Worm (Caenorhabditis elegans): ENCODE results near the gene rimb-1.

rimb-1 gene

ce11 chrIII:1743081-1743480 is 45.1 kb upstream of the rimb-1 start (continued):
- TF ChIP-seq nhr-27 (tag; optimal IDR thresholded peaks at IDR 0.05) (no peak), tbx-9 (tag; optimal IDR thresholded peaks at IDR 0.05; ENCODE audit: borderline replicate concordance) (no peak), ets-4 (GFP tag; optimal IDR thresholded peaks at IDR 0.05) (no peak), mel-28 (tag; optimal IDR thresholded peaks at IDR 0.05; ENCODE audit: borderline replicate concordance) (no peak), zim-3 (tag; optimal IDR thresholded peaks at IDR 0.05) (no peak), let-607 (tag; optimal IDR thresholded peaks at IDR 0.05) (no peak), ztf-6 (GFP tag; IDR thresholded peaks at IDR 0.05) (no peak), him-1 (tag; optimal IDR thresholded peaks at IDR 0.05) (no peak), cebp-2 (GFP tag; IDR thresholded peaks at IDR 0.05) (no peak), B0261.1 (tag; optimal IDR thresholded peaks at IDR 0.05) (peak; percentile 68), hrde-1 (tag; optimal IDR thresholded peaks at IDR 0.05; ENCODE audit: borderline replicate concordance) (no peak), Y67H2A.10 (GFP tag; conservative IDR thresholded peaks at IDR 0.05) (no peak), egrh-3 (GFP tag; IDR thresholded peaks at IDR 0.05) (no peak), B0035.1 (tag; optimal IDR thresholded peaks at IDR 0.05) (no peak), F37B4.10 (GFP tag; IDR thresholded peaks at IDR 0.05) (no peak), rpc-1 (optimal IDR thresholded peaks at IDR 0.05) (peak; percentile 60), rpc-1 (tag; optimal IDR thresholded peaks at IDR 0.05) (peak; percentile 78), unc-62 (GFP tag; optimal IDR thresholded peaks at IDR 0.05) (no peak), F55B11.4 (tag; optimal IDR thresholded peaks at IDR 0.05; ENCODE audit: borderline replicate concordance, insufficient read depth) (no peak), rec-8 (tag; optimal IDR thresholded peaks at IDR 0.05) (no peak), efl-1 (GFP tag; optimal IDR thresholded peaks at IDR 0.05) (no peak), snpc-4 (GFP tag; optimal IDR thresholded peaks at IDR 0.05) (no peak), snpc-4 (tag; optimal IDR thresholded peaks at IDR 0.05) (no peak), F33H1.4 (GFP tag; IDR thresholded peaks at IDR 0.05) (0 out of 2 replicates have a peak, but pooled peaks have one; percentile 20), unc-130 (GFP tag; optimal IDR thresholded peaks at IDR 0.05) (no peak), B0019.2 (GFP tag; conservative IDR thresholded peaks at IDR 0.05) (no peak), nfya-1 (tag; optimal IDR thresholded peaks at IDR 0.05; ENCODE audit: borderline replicate concordance, insufficient read depth) (no peak), tlf-1 (GFP tag; optimal IDR thresholded peaks at IDR 0.05) (no peak), F49E8.2 (tag; optimal IDR thresholded peaks at IDR 0.05; ENCODE audit: insufficient read depth) (no peak), F23B12.7 (tag; optimal IDR thresholded peaks at IDR 0.05; ENCODE audit: insufficient read depth) (no peak), nhr-80 (tag; optimal IDR thresholded peaks at IDR 0.05) (no peak), mes-4 (tag; optimal IDR thresholded peaks at IDR 0.05) (no peak)

ce11 chrIII:1743488-1744020 is 44.6 kb upstream of the rimb-1 start:
- TF ChIP-seq B0261.1 (tag; optimal IDR thresholded peaks at IDR 0.05) (peak; percentile 6), ztf-18 (tag; optimal IDR thresholded peaks at IDR 0.05) (no peak)

DNA sequence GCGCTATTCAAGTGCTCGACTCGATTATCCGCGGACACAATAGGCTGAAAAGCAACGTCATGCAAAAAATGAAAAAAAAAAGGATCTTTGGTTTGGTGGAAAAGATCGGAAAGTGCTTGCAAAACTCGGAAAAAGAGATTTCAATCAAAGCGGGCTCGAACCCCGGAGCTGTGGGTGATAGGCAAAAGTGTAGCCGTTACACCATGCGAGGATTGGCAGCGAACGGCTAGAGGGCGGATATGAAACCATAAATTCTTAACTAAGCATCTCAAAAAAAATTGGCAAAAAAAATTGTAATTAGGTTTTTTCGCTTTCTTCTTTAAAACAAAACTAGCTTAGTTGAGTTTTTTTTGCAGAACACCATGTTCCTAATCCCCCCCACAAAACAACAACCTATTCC is 43.6 kb upstream of the rimb-1 start:
- 0 out of 2 replicates have a peak, but pooled peaks have one; percentile 11 for TF ChIP-seq hmg-1.2 (GFP tag; IDR thresholded peaks at IDR 0.05)
- TF ChIP-seq bed-2 (GFP tag; IDR thresholded peaks at IDR 0.05), result no peak
- TF ChIP-seq lin-26 (GFP tag; IDR thresholded peaks at IDR 0.05), result peak; percentile 78
- TF ChIP-seq nhr-90 (tag; optimal IDR thresholded peaks at IDR 0.05), result peak; percentile 66
- TF ChIP-seq nhr-27 (tag; optimal IDR thresholded peaks at IDR 0.05), result no peak
- TF ChIP-seq athp-1 (tag; optimal IDR thresholded peaks at IDR 0.05), result peak; percentile 20
- TF ChIP-seq snpc-3.4 (tag; optimal IDR thresholded peaks at IDR 0.05), result peak; percentile 29
- no peak for TF ChIP-seq ztf-28 (GFP tag; IDR thresholded peaks at IDR 0.05)
- peak; percentile 52 for TF ChIP-seq ztf-18 (tag; optimal IDR thresholded peaks at IDR 0.05)
- peak; percentile 42 for TF ChIP-seq chd-7 (tag; optimal IDR thresholded peaks at IDR 0.05)
- TF ChIP-seq die-1 (tag; optimal IDR thresholded peaks at IDR 0.05), result peak; percentile 72
- TF ChIP-seq F10E7.11 (tag; optimal IDR thresholded peaks at IDR 0.05), result no peak
- peak; percentile 28 for TF ChIP-seq lin-54 (GFP tag; optimal IDR thresholded peaks at IDR 0.05)
- TF ChIP-seq Y95B8A.8 (GFP tag; IDR thresholded peaks at IDR 0.05), result 0 out of 2 replicates have a peak, but pooled peaks have one; percentile 17
- peak; percentile 91 for TF ChIP-seq tbp1 (GFP tag; optimal IDR thresholded peaks at IDR 0.05)

Measured in whole organism, young adult.